Fruit fly (Drosophila melanogaster): Measurements from ENCODE around the gene CG32440.
A peak's percentile ranks its signal among the peaks of the same experiment; 100 is the strongest.

The CG32440 gene

dm6 chr3L:21363926-21364537, 4.1 kb downstream of the CG32440 start:
- peak; percentile 83; the same call in 1 of the 2 replicates for TF ChIP-seq Ets98B (GFP tag; IDR thresholded peaks at IDR 0.05)
- TF ChIP-seq CG34367 (tag; optimal IDR thresholded peaks at IDR 0.05), result no peak
- peak; percentile 33 for TF ChIP-seq Pif1B (GFP tag; optimal IDR thresholded peaks at IDR 0.05)
- peak; percentile 55 for TF ChIP-seq rn (GFP tag; IDR thresholded peaks at IDR 0.05)
- TF ChIP-seq gl (tag; optimal IDR thresholded peaks at IDR 0.05), result no peak
- TF ChIP-seq CG8301 (tag; optimal IDR thresholded peaks at IDR 0.05), result no peak
- TF ChIP-seq CG32121 (GFP tag; IDR thresholded peaks at IDR 0.05), result peak; percentile 79
- TF ChIP-seq CG4496 (GFP tag; IDR thresholded peaks at IDR 0.05), result peak; percentile 86
- peak; percentile 83 for TF ChIP-seq Pif1A (GFP tag; optimal IDR thresholded peaks at IDR 0.05)
- no peak for TF ChIP-seq CG13204 (GFP tag; optimal IDR thresholded peaks at IDR 0.05)
- peak; percentile 20 for TF ChIP-seq D1 (tag; optimal IDR thresholded peaks at IDR 0.05)
- peak; percentile 8 for TF ChIP-seq CG14655 (GFP tag; optimal IDR thresholded peaks at IDR 0.05)
- TF ChIP-seq CG15710 (tag; optimal IDR thresholded peaks at IDR 0.05), result no peak
- TF ChIP-seq fd96Ca (GFP tag; IDR thresholded peaks at IDR 0.05), result peak; percentile 84
- no peak; the same call in 1 of the 2 replicates for TF ChIP-seq CG12605 (GFP tag; IDR thresholded peaks at IDR 0.05)
- TF ChIP-seq Snoo (tag; optimal IDR thresholded peaks at IDR 0.05), result no peak
- TF ChIP-seq CG9948 (tag; optimal IDR thresholded peaks at IDR 0.05), result no peak

- no peak for TF ChIP-seq CG14655 (GFP tag; optimal IDR thresholded peaks at IDR 0.05)
- TF ChIP-seq CG17806 (tag; optimal IDR thresholded peaks at IDR 0.05), result no peak
These were observed 11.3 kb downstream of the CG32440 start for dm6 chr3L:21371230-21371629.

- TF ChIP-seq CG10348 (GFP tag; IDR thresholded peaks at IDR 0.05) (no peak), CG9948 (tag; optimal IDR thresholded peaks at IDR 0.05) (no peak), CG32121 (GFP tag; IDR thresholded peaks at IDR 0.05) (no peak), CG17806 (tag; optimal IDR thresholded peaks at IDR 0.05) (no peak), CG34367 (tag; optimal IDR thresholded peaks at IDR 0.05) (no peak), CG12605 (GFP tag; IDR thresholded peaks at IDR 0.05) (no peak), CG8301 (tag; optimal IDR thresholded peaks at IDR 0.05) (no peak), Pif1B (GFP tag; optimal IDR thresholded peaks at IDR 0.05) (no peak), Snoo (tag; optimal IDR thresholded peaks at IDR 0.05) (no peak), CG15710 (tag; optimal IDR thresholded peaks at IDR 0.05) (no peak)
These were observed 20.1 kb downstream of the CG32440 start for dm6 chr3L:21380126-21380525.

- no peak for TF ChIP-seq CG14655 (GFP tag; optimal IDR thresholded peaks at IDR 0.05)
- TF ChIP-seq Snoo (tag; optimal IDR thresholded peaks at IDR 0.05), result no peak
These were observed 20.7 kb downstream of the CG32440 start for dm6 chr3L:21380581-21381175.

- TF ChIP-seq Pif1B (GFP tag; optimal IDR thresholded peaks at IDR 0.05) (no peak), CG17806 (tag; optimal IDR thresholded peaks at IDR 0.05) (no peak), gl (tag; optimal IDR thresholded peaks at IDR 0.05) (no peak), Ets98B (GFP tag; IDR thresholded peaks at IDR 0.05) (no peak)
These were observed 21.8 kb downstream of the CG32440 start for dm6 chr3L:21381746-21382145.

dm6 chr3L:21382158-21382610, 22.2 kb downstream of the CG32440 start, which contains the start of gene rgn:
TSS of gene rgn (plus strand) at chr3L:21382501.
- TF ChIP-seq Ets98B (GFP tag; IDR thresholded peaks at IDR 0.05), result peak; percentile 87
- TF ChIP-seq CG32121 (GFP tag; IDR thresholded peaks at IDR 0.05), result peak; percentile 85
- TF ChIP-seq CG8301 (tag; optimal IDR thresholded peaks at IDR 0.05), result peak; percentile 90
- TF ChIP-seq Pif1B (GFP tag; optimal IDR thresholded peaks at IDR 0.05), result peak; percentile 63
- peak; percentile 87 for TF ChIP-seq D1 (tag; optimal IDR thresholded peaks at IDR 0.05)
- TF ChIP-seq CG17806 (tag; optimal IDR thresholded peaks at IDR 0.05), result peak; percentile 86
- peak; percentile 92 for TF ChIP-seq CG9948 (tag; optimal IDR thresholded peaks at IDR 0.05)
- peak; percentile 85 for TF ChIP-seq Snoo (tag; optimal IDR thresholded peaks at IDR 0.05)
- peak; percentile 46 for TF ChIP-seq CG13204 (GFP tag; optimal IDR thresholded peaks at IDR 0.05)
- no peak for TF ChIP-seq CG10348 (GFP tag; IDR thresholded peaks at IDR 0.05)
- peak; percentile 92 for TF ChIP-seq CG4496 (GFP tag; IDR thresholded peaks at IDR 0.05)
- peak; percentile 44 for TF ChIP-seq CG12605 (GFP tag; IDR thresholded peaks at IDR 0.05)
- no peak for TF ChIP-seq EcR (GFP tag; optimal IDR thresholded peaks at IDR 0.05)
- peak; percentile 91 for TF ChIP-seq CG8159 (tag; optimal IDR thresholded peaks at IDR 0.05)
- peak; percentile 61; the same call in 1 of the 2 replicates for TF ChIP-seq rn (GFP tag; IDR thresholded peaks at IDR 0.05)
- TF ChIP-seq Pif1A (GFP tag; optimal IDR thresholded peaks at IDR 0.05), result peak; percentile 69
- TF ChIP-seq fd96Ca (GFP tag; IDR thresholded peaks at IDR 0.05), result peak; percentile 77; the same call in 2 of the 3 replicates
- peak; percentile 85 for TF ChIP-seq CG34367 (tag; optimal IDR thresholded peaks at IDR 0.05)
- TF ChIP-seq CG14655 (GFP tag; optimal IDR thresholded peaks at IDR 0.05), result peak; percentile 95
- peak; percentile 84 for TF ChIP-seq CG15710 (tag; optimal IDR thresholded peaks at IDR 0.05)
- peak; percentile 49 for TF ChIP-seq gl (tag; optimal IDR thresholded peaks at IDR 0.05)

- no peak for TF ChIP-seq Pif1A (GFP tag; optimal IDR thresholded peaks at IDR 0.05)
- no peak for TF ChIP-seq Snoo (tag; optimal IDR thresholded peaks at IDR 0.05)
- TF ChIP-seq CG14655 (GFP tag; optimal IDR thresholded peaks at IDR 0.05), result no peak
- TF ChIP-seq CG9948 (tag; optimal IDR thresholded peaks at IDR 0.05), result no peak
- TF ChIP-seq CG12605 (GFP tag; IDR thresholded peaks at IDR 0.05), result no peak
- no peak for TF ChIP-seq gl (tag; optimal IDR thresholded peaks at IDR 0.05)
- TF ChIP-seq Ets98B (GFP tag; IDR thresholded peaks at IDR 0.05), result no peak
- no peak for TF ChIP-seq fd96Ca (GFP tag; IDR thresholded peaks at IDR 0.05)
- TF ChIP-seq CG32121 (GFP tag; IDR thresholded peaks at IDR 0.05), result no peak
- TF ChIP-seq CG10348 (GFP tag; IDR thresholded peaks at IDR 0.05), result no peak
- no peak for TF ChIP-seq CG15710 (tag; optimal IDR thresholded peaks at IDR 0.05)
- no peak for TF ChIP-seq Pif1B (GFP tag; optimal IDR thresholded peaks at IDR 0.05)
These were observed 23.5 kb downstream of the CG32440 start for dm6 chr3L:21383440-21383839.
